Fruit fly (Drosophila melanogaster): ENCODE results near the gene RpL28.

Gene RpL28

DNA sequence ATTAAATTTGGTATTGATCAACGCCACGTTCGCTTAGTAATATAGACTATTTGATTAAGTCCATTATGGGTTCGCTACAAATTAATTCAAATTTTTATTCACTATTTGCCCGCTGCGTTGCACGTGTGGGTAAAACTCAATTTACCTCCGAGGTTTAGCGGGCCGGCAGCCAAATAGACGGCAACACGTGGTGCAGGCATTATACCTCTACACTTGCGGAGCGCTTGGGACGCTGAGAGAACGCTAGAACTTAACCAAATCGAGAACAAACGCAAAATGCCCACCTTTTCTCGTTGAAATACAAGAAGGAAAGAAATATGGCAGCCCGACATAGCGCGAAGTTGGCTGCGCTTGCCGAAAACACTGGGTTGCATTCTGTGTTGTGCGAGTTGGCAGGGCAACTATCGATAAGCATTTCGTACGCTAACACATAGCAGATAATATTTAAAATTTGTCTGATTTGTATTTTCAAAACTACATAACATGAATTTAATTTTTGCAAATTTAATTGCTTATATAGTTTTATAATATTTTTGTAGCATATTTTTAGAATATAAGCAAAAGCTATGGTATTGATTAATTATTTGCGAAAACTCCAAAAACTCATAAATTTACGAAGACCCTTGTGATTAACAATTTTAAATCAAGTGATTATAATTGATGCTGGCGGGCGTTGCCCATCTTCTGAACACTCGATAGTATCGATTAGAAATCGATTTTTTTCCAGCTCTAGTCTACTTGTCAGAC lies at the start of gene RpL28, which contains the start of gene eIF1:
Gene RpL28 (minus strand): TSS at position 318 of the 747 bp plus-strand sequence.
Gene eIF1 (plus strand): TSS at position 699 of the 747 bp plus-strand sequence.
- TF ChIP-seq usp (GFP tag; optimal IDR thresholded peaks at IDR 0.05), result no peak
- TF ChIP-seq psq (optimal IDR thresholded peaks at IDR 0.05), result no peak
- no peak for TF ChIP-seq EcR (GFP tag; optimal IDR thresholded peaks at IDR 0.05)

DNA sequence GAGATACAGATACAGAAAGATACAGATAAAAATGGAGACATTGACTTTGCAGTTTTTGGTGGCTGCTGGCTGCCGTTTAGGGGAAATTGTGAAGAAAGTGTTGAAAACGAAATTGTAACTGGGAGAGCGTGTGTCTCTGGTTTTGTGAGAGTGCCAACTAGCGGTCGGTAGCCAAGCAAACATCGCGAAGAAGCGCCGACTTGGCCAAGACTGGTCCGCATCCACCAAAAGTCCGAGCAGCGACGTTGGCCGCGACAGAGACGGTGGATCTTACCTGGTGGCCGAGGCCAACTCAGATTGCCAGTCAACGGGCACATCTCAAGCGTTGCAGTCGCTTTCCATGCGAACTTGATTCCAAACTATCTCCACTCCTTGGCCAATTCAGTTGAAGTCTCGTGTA lies 48.0 kb upstream of the RpL28 start, which contains the start of gene CG14960:
Gene CG14960 (plus strand): TSS at position 301 of the 400 bp plus-strand sequence.
- TF ChIP-seq EcR (GFP tag; optimal IDR thresholded peaks at IDR 0.05) (no peak), pan (optimal IDR thresholded peaks at IDR 0.05) (no peak), usp (GFP tag; optimal IDR thresholded peaks at IDR 0.05) (no peak), CG8478 (optimal IDR thresholded peaks at IDR 0.05) (no peak), psq (optimal IDR thresholded peaks at IDR 0.05) (no peak), Dll (optimal IDR thresholded peaks at IDR 0.05) (no peak)

dm6 chr3L:3268161-3268560 lies 45.4 kb upstream of the RpL28 start, which contains the start of gene CG34265:
CG34265 (plus strand) TSS chr3L:3268461.
- TF ChIP-seq Dll (optimal IDR thresholded peaks at IDR 0.05) (no peak), EcR (GFP tag; optimal IDR thresholded peaks at IDR 0.05) (no peak), psq (optimal IDR thresholded peaks at IDR 0.05) (no peak), CG8478 (optimal IDR thresholded peaks at IDR 0.05) (no peak), usp (GFP tag; optimal IDR thresholded peaks at IDR 0.05) (no peak), pan (optimal IDR thresholded peaks at IDR 0.05) (no peak)

DNA sequence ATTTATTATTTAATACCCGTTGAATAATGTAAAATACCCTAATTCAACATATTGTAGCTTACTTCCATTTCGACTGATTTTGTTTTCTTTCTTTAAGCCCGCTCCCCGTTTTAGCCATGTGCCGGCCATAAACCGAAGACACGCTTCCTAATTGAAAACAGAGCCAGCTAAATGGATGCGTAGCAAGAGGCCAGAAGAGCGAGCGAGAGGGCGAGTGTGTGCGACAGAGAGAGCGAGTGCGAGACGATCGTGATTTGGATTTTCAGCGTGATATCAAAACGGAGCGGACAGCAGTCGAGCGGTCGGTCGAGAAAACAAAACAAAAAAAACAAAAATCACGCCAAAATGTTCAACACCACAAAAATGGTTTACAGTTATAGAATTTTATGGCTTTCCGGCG lies 43.5 kb upstream of the RpL28 start:
- TF ChIP-seq pan (optimal IDR thresholded peaks at IDR 0.05) (no peak), Dll (optimal IDR thresholded peaks at IDR 0.05) (no peak), EcR (GFP tag; optimal IDR thresholded peaks at IDR 0.05) (no peak), psq (optimal IDR thresholded peaks at IDR 0.05) (no peak), CG8478 (optimal IDR thresholded peaks at IDR 0.05) (no peak), usp (GFP tag; optimal IDR thresholded peaks at IDR 0.05) (no peak)

DNA sequence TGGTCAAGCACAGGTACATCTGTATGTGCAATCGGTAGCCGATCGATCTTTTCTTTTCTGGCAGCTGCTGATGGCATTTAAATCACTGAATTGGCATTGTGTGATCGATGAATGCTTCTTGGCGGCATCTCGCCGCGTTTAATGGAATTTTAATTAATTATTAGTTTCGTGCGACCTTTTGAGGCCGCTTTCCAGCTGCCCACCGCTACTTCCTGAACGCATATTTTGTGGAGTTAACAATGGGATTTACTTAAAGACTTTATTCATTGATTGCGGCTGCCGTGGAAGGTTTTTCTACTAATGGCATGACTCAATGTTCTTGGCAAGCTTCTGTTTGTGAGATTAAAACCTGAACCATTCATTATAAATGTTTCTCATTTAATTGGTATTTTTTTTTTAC lies 38.9 kb upstream of the RpL28 start:
- no peak for TF ChIP-seq usp (GFP tag; optimal IDR thresholded peaks at IDR 0.05)
- no peak for TF ChIP-seq Dll (optimal IDR thresholded peaks at IDR 0.05)
- TF ChIP-seq CG8478 (optimal IDR thresholded peaks at IDR 0.05), result no peak
- TF ChIP-seq EcR (GFP tag; optimal IDR thresholded peaks at IDR 0.05), result no peak
- TF ChIP-seq pan (optimal IDR thresholded peaks at IDR 0.05), result no peak
- no peak for TF ChIP-seq psq (optimal IDR thresholded peaks at IDR 0.05)

DNA sequence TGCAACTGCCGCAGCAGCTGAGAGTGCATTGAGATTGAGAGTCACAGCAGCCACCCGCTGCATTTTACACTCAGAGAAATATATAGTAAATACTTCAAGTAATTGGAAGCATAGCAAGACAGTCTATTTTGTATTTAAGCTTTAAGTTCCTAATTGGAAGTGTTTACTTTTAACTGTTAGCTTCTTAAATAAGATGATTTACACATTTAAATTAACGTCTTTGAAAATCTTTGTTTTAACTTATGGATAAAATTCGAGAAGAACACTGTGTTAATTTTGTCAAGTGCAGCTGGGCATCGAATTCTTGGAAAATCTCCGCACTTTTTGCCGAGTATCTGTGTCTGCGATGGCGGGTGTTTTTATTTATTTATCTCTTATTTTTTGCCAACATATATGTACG lies 36.9 kb upstream of the RpL28 start:
- TF ChIP-seq Dll (optimal IDR thresholded peaks at IDR 0.05) (no peak), pan (optimal IDR thresholded peaks at IDR 0.05) (no peak), psq (optimal IDR thresholded peaks at IDR 0.05) (no peak), EcR (GFP tag; optimal IDR thresholded peaks at IDR 0.05) (no peak), usp (GFP tag; optimal IDR thresholded peaks at IDR 0.05) (no peak), CG8478 (optimal IDR thresholded peaks at IDR 0.05) (no peak)

- TF ChIP-seq psq (optimal IDR thresholded peaks at IDR 0.05), result no peak
- TF ChIP-seq CG8478 (optimal IDR thresholded peaks at IDR 0.05), result no peak
- TF ChIP-seq usp (GFP tag; optimal IDR thresholded peaks at IDR 0.05), result no peak
- TF ChIP-seq Dll (optimal IDR thresholded peaks at IDR 0.05), result no peak
- no peak for TF ChIP-seq EcR (GFP tag; optimal IDR thresholded peaks at IDR 0.05)
- no peak for TF ChIP-seq pan (optimal IDR thresholded peaks at IDR 0.05)
Observed at dm6 chr3L:3257690-3258089, 34.9 kb upstream of the RpL28 start, which contains the start of gene ckd. ckd (plus strand) TSS chr3L:3257878.

DNA sequence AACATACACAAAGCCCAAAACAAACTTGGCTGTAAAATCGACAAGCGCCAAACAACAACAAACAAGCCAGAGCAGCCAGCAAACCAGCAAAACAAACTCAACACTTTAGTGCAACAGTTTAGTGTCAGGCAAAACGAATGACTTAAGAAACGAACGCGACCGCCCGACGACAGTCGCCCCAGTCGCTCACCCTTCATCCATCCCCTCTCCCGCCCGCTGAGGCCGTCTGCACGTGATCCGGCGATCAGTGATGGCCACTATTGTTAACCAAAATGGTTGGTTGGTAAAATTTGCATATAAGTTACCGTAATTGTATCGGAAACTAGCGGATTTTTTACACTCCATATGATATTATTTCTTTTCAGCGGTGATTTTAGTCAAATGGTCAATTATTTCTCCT lies 30.9 kb upstream of the RpL28 start:
- no peak for TF ChIP-seq CG8478 (optimal IDR thresholded peaks at IDR 0.05)
- no peak for TF ChIP-seq Dll (optimal IDR thresholded peaks at IDR 0.05)
- TF ChIP-seq pan (optimal IDR thresholded peaks at IDR 0.05), result no peak
- no peak for TF ChIP-seq EcR (GFP tag; optimal IDR thresholded peaks at IDR 0.05)
- TF ChIP-seq psq (optimal IDR thresholded peaks at IDR 0.05), result no peak
- no peak for TF ChIP-seq usp (GFP tag; optimal IDR thresholded peaks at IDR 0.05)

- TF ChIP-seq usp (GFP tag; optimal IDR thresholded peaks at IDR 0.05) (no peak), CG8478 (optimal IDR thresholded peaks at IDR 0.05) (no peak), Dll (optimal IDR thresholded peaks at IDR 0.05) (no peak), psq (optimal IDR thresholded peaks at IDR 0.05) (no peak), pan (optimal IDR thresholded peaks at IDR 0.05) (no peak), EcR (GFP tag; optimal IDR thresholded peaks at IDR 0.05) (no peak)
Observed at dm6 chr3L:3252884-3253283, 30.1 kb upstream of the RpL28 start.

DNA sequence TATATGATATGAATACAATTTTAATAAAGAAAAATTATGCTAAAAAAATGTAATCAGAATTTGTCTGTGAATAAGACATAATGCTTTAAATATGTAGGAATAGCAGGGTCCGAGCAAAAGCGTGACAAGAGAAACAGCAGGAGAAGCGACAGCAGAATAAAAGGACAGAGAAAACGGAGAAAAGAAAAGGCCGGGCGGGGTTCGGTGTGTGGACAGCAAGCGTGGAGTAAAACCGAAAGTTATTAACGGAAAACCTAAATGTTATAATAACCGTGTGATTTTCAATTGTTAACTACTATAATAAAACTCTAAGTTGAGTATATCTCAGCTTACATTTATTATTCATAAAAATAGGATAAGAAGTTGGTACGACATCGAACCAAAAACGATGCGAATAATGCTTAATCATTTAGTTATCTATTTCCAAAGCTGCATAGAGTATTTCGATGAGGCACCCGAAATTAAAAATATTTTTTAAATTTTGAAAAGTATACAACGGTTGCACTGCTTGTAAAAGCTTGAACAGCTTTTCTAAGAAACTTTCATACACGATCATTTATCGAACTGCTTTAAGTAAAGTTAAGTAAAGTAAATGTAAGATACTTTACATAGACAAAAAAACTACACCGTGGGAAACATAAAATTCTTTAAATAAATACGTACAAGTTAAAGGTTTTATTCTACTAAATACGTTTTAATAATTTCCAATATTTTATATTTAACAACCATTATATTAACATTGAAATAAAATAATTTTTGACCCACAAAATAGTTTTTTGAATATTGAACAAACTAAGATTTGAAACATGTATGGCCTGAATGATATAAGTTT lies 29.1 kb upstream of the RpL28 start:
- no peak for TF ChIP-seq psq (optimal IDR thresholded peaks at IDR 0.05)
- no peak for TF ChIP-seq pan (optimal IDR thresholded peaks at IDR 0.05)
- TF ChIP-seq Dll (optimal IDR thresholded peaks at IDR 0.05), result no peak
- no peak for TF ChIP-seq EcR (GFP tag; optimal IDR thresholded peaks at IDR 0.05)
- TF ChIP-seq CG8478 (optimal IDR thresholded peaks at IDR 0.05), result no peak
- TF ChIP-seq usp (GFP tag; optimal IDR thresholded peaks at IDR 0.05), result no peak

DNA sequence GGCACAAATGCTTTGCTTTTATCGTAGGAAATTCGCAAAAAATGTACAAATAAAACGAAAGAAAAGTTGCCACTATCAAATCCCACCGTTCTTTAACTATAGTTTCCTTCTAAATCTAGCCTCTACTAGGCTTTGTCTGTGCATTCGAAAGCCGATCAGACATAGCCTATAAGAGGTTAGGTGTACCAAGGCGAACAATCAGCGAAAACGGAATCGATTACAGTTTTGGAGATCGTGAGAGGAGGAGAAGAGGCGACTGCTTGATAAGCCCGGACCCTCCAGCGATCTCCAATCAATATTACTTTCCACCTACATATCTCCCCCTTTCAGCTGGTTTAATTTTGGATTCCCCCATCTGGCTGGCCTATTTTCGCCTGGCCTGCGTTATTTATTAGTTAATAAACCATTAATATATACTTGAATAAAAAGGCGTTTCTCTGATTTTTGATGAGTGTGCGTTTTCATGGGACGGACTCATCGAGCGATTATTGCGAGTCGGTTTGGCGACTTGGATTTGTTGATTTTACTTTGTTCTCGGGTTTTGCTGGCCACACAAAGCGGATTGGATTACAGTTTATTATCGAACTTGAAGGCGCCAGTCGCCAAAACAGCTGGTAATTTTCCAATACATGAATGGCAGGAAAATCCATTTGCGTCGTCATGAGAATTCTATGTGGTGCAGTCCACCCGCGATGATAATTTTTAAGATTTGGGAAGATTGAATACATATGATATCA lies 28.3 kb upstream of the RpL28 start:
- TF ChIP-seq usp (GFP tag; optimal IDR thresholded peaks at IDR 0.05) (no peak), Dll (optimal IDR thresholded peaks at IDR 0.05) (no peak), EcR (GFP tag; optimal IDR thresholded peaks at IDR 0.05) (no peak), pan (optimal IDR thresholded peaks at IDR 0.05) (no peak), psq (optimal IDR thresholded peaks at IDR 0.05) (no peak), CG8478 (optimal IDR thresholded peaks at IDR 0.05) (no peak)
